Fruit fly (Drosophila melanogaster): ENCODE data around the gene CG14739.
A peak's percentile ranks its signal among the peaks of the same experiment; 100 is the strongest.

Gene CG14739

DNA sequence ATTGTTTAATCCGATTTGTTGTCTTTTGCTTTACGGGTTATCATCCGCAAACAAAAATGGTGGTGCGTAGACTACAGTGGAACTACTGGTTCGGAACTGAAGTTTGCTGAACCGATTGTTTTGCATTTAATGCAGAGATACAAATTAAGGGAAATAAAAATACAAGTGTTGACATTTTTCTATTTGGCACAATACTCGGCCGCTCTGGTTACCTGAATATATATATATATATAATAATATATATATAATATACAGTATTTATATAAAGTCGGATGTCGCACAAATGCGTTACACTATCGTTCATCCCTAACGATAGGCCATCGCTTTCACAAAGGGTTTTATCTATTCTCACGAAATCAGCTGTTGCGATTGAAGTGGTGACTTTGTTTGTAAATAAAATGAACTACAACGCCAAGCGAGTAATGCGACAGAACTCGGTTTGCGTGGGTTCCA is 32.2 kb downstream of the CG14739 start, which contains the start of the genes DCAF12 and Spt3 (continued):
- TF ChIP-seq CG14965 (GFP tag; optimal IDR thresholded peaks at IDR 0.05; ENCODE audit: borderline replicate concordance) (no peak), CG15696 (tag; optimal IDR thresholded peaks at IDR 0.05) (peak; percentile 78), CG6175 (GFP tag; IDR thresholded peaks at IDR 0.05) (no peak), HLHmδ (GFP tag; optimal IDR thresholded peaks at IDR 0.05) (no peak), Dp (GFP tag; optimal IDR thresholded peaks at IDR 0.05) (no peak), BEAF-32 (GFP tag; optimal IDR thresholded peaks at IDR 0.05) (peak; percentile 80), stwl (tag; optimal IDR thresholded peaks at IDR 0.05) (peak; percentile 82), CG18011 (GFP tag; optimal IDR thresholded peaks at IDR 0.05) (no peak), yki (optimal IDR thresholded peaks at IDR 0.05) (no peak), CG6791 (GFP tag; IDR thresholded peaks at IDR 0.05; ENCODE audit: partially characterized antibody) (peak; percentile 81), h (optimal IDR thresholded peaks at IDR 0.05) (no peak), NK7.1 (GFP tag; optimal IDR thresholded peaks at IDR 0.05) (peak; percentile 30), CG9817 (tag; optimal IDR thresholded peaks at IDR 0.05) (peak; percentile 76), Hr3 (GFP tag; optimal IDR thresholded peaks at IDR 0.05) (peak; percentile 75), lmd (GFP tag; IDR thresholded peaks at IDR 0.05) (peak; percentile 49), CG10654 (GFP tag; optimal IDR thresholded peaks at IDR 0.05) (peak; percentile 40), HLH54F (GFP tag; optimal IDR thresholded peaks at IDR 0.05) (no peak), caup (GFP tag; optimal IDR thresholded peaks at IDR 0.05; ENCODE audit: severe bottlenecking) (peak; percentile 61), crol (GFP tag; IDR thresholded peaks at IDR 0.05) (no peak), Kr (GFP tag; optimal IDR thresholded peaks at IDR 0.05) (peak; percentile 91), CG9932 (GFP tag; IDR thresholded peaks at IDR 0.05) (peak; percentile 85), CG8765 (GFP tag; IDR thresholded peaks at IDR 0.05) (0 out of 2 replicates have a peak, but pooled peaks have one; percentile 12), Oaz (GFP tag; IDR thresholded peaks at IDR 0.05) (no peak), CG2129 (GFP tag; IDR thresholded peaks at IDR 0.05; ENCODE audit: partially characterized antibody) (peak; percentile 94), kay (GFP tag; optimal IDR thresholded peaks at IDR 0.05) (peak; percentile 58), prd (optimal IDR thresholded peaks at IDR 0.05) (no peak), prd (GFP tag; IDR thresholded peaks at IDR 0.05) (peak; percentile 69; the same call in 2 of the 3 replicates), Doc3 (GFP tag; IDR thresholded peaks at IDR 0.05; ENCODE audit: partially characterized antibody) (peak; percentile 97), trem (tag; optimal IDR thresholded peaks at IDR 0.05) (peak; percentile 85), CG13287 (GFP tag; IDR thresholded peaks at IDR 0.05; ENCODE audit: partially characterized antibody) (peak; percentile 90), cas (GFP tag; IDR thresholded peaks at IDR 0.05) (0 out of 2 replicates have a peak, but pooled peaks have one; percentile 33), CG13123 (GFP tag; optimal IDR thresholded peaks at IDR 0.05) (no peak), CG10209 (GFP tag; optimal IDR thresholded peaks at IDR 0.05) (no peak), CG11247 (GFP tag; IDR thresholded peaks at IDR 0.05) (0 out of 2 replicates have a peak, but pooled peaks have one; percentile 42), cg (GFP tag; optimal IDR thresholded peaks at IDR 0.05) (no peak), CG2712 (tag; optimal IDR thresholded peaks at IDR 0.05) (peak; percentile 81), CG6254 (GFP tag; optimal IDR thresholded peaks at IDR 0.05) (peak; percentile 53), CG3726 (GFP tag; IDR thresholded peaks at IDR 0.05) (no peak), CG10431 (GFP tag; optimal IDR thresholded peaks at IDR 0.05) (no peak), Lhr (GFP tag; optimal IDR thresholded peaks at IDR 0.05) (peak; percentile 3), stc (GFP tag; IDR thresholded peaks at IDR 0.05) (no peak), zfh2 (GFP tag; optimal IDR thresholded peaks at IDR 0.05) (no peak), CG4730 (GFP tag; IDR thresholded peaks at IDR 0.05) (peak; percentile 32; the same call in 1 of the 2 replicates), CG3838 (GFP tag; optimal IDR thresholded peaks at IDR 0.05) (no peak), CG18262 (tag; optimal IDR thresholded peaks at IDR 0.05) (no peak), CG4707 (GFP tag; optimal IDR thresholded peaks at IDR 0.05) (no peak), NC2β (GFP tag; optimal IDR thresholded peaks at IDR 0.05) (no peak), CG12155 (GFP tag; optimal IDR thresholded peaks at IDR 0.05) (peak; percentile 7), dpn (GFP tag; optimal IDR thresholded peaks at IDR 0.05) (peak in 1 of 2 experiments; percentile 45), sim (GFP tag; IDR thresholded peaks at IDR 0.05) (no peak), nerfin-1 (tag; optimal IDR thresholded peaks at IDR 0.05) (peak; percentile 54)
